Worm (Caenorhabditis elegans): ENCODE measurements around the gene ZK1251.3.

DNA sequence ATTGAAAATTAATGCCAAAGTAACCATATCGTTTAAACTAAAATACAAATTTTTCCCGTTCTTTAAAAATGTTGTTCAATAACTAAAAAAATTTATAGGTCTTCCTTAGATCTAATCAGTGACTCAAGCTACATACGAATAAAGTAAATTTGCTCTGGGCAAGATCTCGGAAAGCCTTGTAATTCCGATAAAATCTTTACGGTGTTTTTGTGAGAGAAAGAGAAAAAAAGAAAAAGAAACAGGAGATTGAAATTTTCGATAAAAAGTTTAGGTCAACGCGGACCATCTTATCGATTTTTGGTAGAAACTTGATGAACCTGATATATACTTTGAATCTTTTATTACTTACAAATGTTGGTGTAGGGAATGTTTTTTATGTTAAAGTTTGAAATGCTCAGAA is 39.7 kb downstream of the ZK1251.3 start:
- TF ChIP-seq ama-1 (optimal IDR thresholded peaks at IDR 0.05), result no peak
- no peak for TF ChIP-seq lin-15B (tag; optimal IDR thresholded peaks at IDR 0.05)
- TF ChIP-seq nhr-77 (tag; optimal IDR thresholded peaks at IDR 0.05), result no peak
- TF ChIP-seq F49E8.2 (tag; optimal IDR thresholded peaks at IDR 0.05; ENCODE audit: borderline replicate concordance), result no peak
- TF ChIP-seq ztf-7 (tag; optimal IDR thresholded peaks at IDR 0.05), result no peak
- no peak for TF ChIP-seq spr-3 (GFP tag; optimal IDR thresholded peaks at IDR 0.05)
- TF ChIP-seq arid-1 (GFP tag; conservative IDR thresholded peaks at IDR 0.05), result no peak
- TF ChIP-seq mdl-1 (tag; optimal IDR thresholded peaks at IDR 0.05), result no peak

All from whole organism, L4 larva.